Worm (Caenorhabditis elegans): Measurements from ENCODE around the gene kdin-1.

kdin-1 gene

DNA sequence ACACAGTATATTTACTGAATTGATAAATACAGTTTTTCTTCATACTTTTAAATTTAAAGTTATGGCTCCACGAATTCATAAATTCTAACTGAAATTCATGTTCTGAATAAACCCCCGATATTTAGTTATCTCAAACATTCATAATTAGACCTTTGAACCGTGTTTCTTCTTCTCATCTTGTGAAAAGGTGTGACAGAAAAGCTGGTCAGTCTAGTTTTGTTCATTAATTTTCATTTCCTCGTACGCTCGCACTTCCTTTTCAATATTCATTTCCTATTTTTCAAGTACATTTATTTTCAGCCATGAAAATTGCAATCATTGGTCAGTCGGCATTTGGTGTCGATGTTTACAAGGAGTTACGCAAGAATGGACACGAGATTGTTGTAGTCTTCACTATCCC lies 16.2 kb upstream of the kdin-1 start, which contains the start of gene alh-3:
Gene alh-3 (plus strand): TSS at position 301 of the 400 bp plus-strand sequence.
- TF ChIP-seq ama-1 (optimal IDR thresholded peaks at IDR 0.05) (peak; percentile 7), ama-1 (GFP tag; optimal IDR thresholded peaks at IDR 0.05) (no peak), ceh-91 (GFP tag; IDR thresholded peaks at IDR 0.05) (no peak)

DNA sequence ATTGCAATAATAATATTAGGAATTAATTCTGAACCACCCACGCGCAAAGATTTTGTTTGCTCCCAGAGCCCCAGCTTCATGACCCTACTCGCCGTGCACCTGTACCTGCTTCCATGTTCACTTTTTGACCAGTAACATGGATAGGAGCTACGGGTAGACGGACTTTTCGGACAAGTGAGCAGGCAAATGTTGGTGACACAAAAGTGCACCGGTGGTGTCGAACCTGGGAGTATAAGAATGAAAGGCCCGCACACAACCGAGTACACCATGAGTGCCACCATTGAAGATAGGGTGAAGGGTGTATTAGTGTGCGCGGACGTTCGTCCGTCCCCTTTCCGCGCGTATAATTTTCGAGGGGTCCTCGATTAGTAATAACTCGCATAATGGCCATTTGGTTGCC lies 12.5 kb upstream of the kdin-1 start:
- TF ChIP-seq hlh-12 (tag; optimal IDR thresholded peaks at IDR 0.05) (peak; percentile 81), ztf-6 (GFP tag; IDR thresholded peaks at IDR 0.05) (no peak), ceh-91 (GFP tag; IDR thresholded peaks at IDR 0.05) (peak; percentile 47), B0035.1 (tag; optimal IDR thresholded peaks at IDR 0.05) (peak; percentile 84), tlf-1 (GFP tag; optimal IDR thresholded peaks at IDR 0.05) (peak; percentile 70), fkh-3 (tag; optimal IDR thresholded peaks at IDR 0.05) (peak; percentile 96), lin-54 (GFP tag; optimal IDR thresholded peaks at IDR 0.05) (peak; percentile 77), repo-1 (tag; optimal IDR thresholded peaks at IDR 0.05) (peak; percentile 85), bed-2 (GFP tag; IDR thresholded peaks at IDR 0.05) (peak; percentile 72; the same call in 1 of the 2 replicates), rpc-1 (optimal IDR thresholded peaks at IDR 0.05) (peak; percentile 80), rpc-1 (tag; optimal IDR thresholded peaks at IDR 0.05) (peak; percentile 99), nhr-90 (tag; optimal IDR thresholded peaks at IDR 0.05) (peak; percentile 97), snpc-4 (GFP tag; optimal IDR thresholded peaks at IDR 0.05) (peak; percentile 68), snpc-4 (tag; optimal IDR thresholded peaks at IDR 0.05) (peak in 3 of 4 experiments; percentile 63 to 76 (median 74)), hmg-1.2 (GFP tag; IDR thresholded peaks at IDR 0.05) (peak; percentile 74), F49E8.2 (tag; optimal IDR thresholded peaks at IDR 0.05; ENCODE audit: insufficient read depth) (peak; percentile 88), cebp-2 (GFP tag; IDR thresholded peaks at IDR 0.05) (peak; percentile 64; the same call in 1 of the 2 replicates), athp-1 (tag; optimal IDR thresholded peaks at IDR 0.05) (peak; percentile 93), him-1 (tag; optimal IDR thresholded peaks at IDR 0.05) (peak; percentile 82), die-1 (tag; optimal IDR thresholded peaks at IDR 0.05) (peak; percentile 97), mcd-1 (GFP tag; IDR thresholded peaks at IDR 0.05) (peak; percentile 71), F39B2.1 (GFP tag; IDR thresholded peaks at IDR 0.05) (no peak), efl-1 (GFP tag; optimal IDR thresholded peaks at IDR 0.05) (peak; percentile 18), ama-1 (optimal IDR thresholded peaks at IDR 0.05) (peak; percentile 55), ama-1 (GFP tag; optimal IDR thresholded peaks at IDR 0.05) (peak; percentile 41 to 76), zim-3 (tag; optimal IDR thresholded peaks at IDR 0.05) (peak; percentile 95), ztf-3 (GFP tag; optimal IDR thresholded peaks at IDR 0.05) (peak; percentile 29), T26A5.8 (tag; optimal IDR thresholded peaks at IDR 0.05) (peak; percentile 80), cebp-1 (GFP tag; IDR thresholded peaks at IDR 0.05) (peak; percentile 56; the same call in 1 of the 2 replicates), cebp-1 (tag; optimal IDR thresholded peaks at IDR 0.05) (peak; percentile 81), ceh-79 (tag; optimal IDR thresholded peaks at IDR 0.05) (peak; percentile 93), tbp1 (GFP tag; optimal IDR thresholded peaks at IDR 0.05) (peak; percentile 98), madf-6 (GFP tag; IDR thresholded peaks at IDR 0.05) (peak; percentile 80), Y67H2A.10 (GFP tag; conservative IDR thresholded peaks at IDR 0.05) (no peak), ets-4 (GFP tag; optimal IDR thresholded peaks at IDR 0.05) (peak; percentile 62), akir-1 (GFP tag; optimal IDR thresholded peaks at IDR 0.05) (peak; percentile 60), lag-1 (GFP tag; IDR thresholded peaks at IDR 0.05) (no peak), chd-7 (tag; optimal IDR thresholded peaks at IDR 0.05) (peak; percentile 96), F37B4.10 (GFP tag; IDR thresholded peaks at IDR 0.05) (peak; percentile 98), snpc-3.4 (tag; optimal IDR thresholded peaks at IDR 0.05) (peak; percentile 86), let-607 (tag; optimal IDR thresholded peaks at IDR 0.05) (peak in 1 of 2 experiments; percentile 55), attf-5 (GFP tag; optimal IDR thresholded peaks at IDR 0.05) (peak; percentile 87), egl-44 (GFP tag; IDR thresholded peaks at IDR 0.05) (peak; percentile 78; the same call in 1 of the 2 replicates), nfya-1 (tag; optimal IDR thresholded peaks at IDR 0.05; ENCODE audit: borderline replicate concordance, insufficient read depth) (no peak), mel-28 (tag; optimal IDR thresholded peaks at IDR 0.05; ENCODE audit: borderline replicate concordance) (peak; percentile 71), F23B12.7 (tag; optimal IDR thresholded peaks at IDR 0.05; ENCODE audit: insufficient read depth) (peak; percentile 49), F52B5.7 (tag; optimal IDR thresholded peaks at IDR 0.05) (peak; percentile 98)
